Fruit fly (Drosophila melanogaster) whole organism, adult: ENCODE measurements around the gene Cks85A.

ENCODE experiments used
- CG11617 ChIP-seq: fragments of 200-800 bp; sonication (Bioruptor generic); optimal IDR thresholded peaks from 2 replicates; lab custom pipeline; 2017; ENCODE audit warnings: mild to moderate bottlenecking, missing biosample characterization, missing genetic modification reagents, missing genetic modification characterization
- CG33017 ChIP-seq: fragments of 200-800 bp; sonication (Bioruptor generic); optimal IDR thresholded peaks from 2 replicates; lab custom pipeline; 2018; ENCODE audit warnings: missing biosample characterization, mild to moderate bottlenecking, missing genetic modification characterization, moderate library complexity
- Mnt ChIP-seq: fragments of 200-800 bp; sonication (Bioruptor generic); optimal IDR thresholded peaks from 2 replicates; lab custom pipeline; 2016; ENCODE audit warnings: missing biosample characterization, mild to moderate bottlenecking, missing genetic modification characterization
- bab1 ChIP-seq: fragments of 200-800 bp; sonication (Bioruptor generic); optimal IDR thresholded peaks from 3 replicates; lab custom pipeline; 2019; ENCODE audit warnings: missing biosample characterization, mild to moderate bottlenecking, missing genetic modification characterization, moderate library complexity
- pad ChIP-seq: fragments of 200-800 bp; sonication (Bioruptor generic); optimal IDR thresholded peaks from 3 replicates; lab custom pipeline; 2017; ENCODE audit warnings: missing biosample characterization, missing genetic modification characterization, mild to moderate bottlenecking, moderate library complexity, missing genetic modification reagents

DNA sequence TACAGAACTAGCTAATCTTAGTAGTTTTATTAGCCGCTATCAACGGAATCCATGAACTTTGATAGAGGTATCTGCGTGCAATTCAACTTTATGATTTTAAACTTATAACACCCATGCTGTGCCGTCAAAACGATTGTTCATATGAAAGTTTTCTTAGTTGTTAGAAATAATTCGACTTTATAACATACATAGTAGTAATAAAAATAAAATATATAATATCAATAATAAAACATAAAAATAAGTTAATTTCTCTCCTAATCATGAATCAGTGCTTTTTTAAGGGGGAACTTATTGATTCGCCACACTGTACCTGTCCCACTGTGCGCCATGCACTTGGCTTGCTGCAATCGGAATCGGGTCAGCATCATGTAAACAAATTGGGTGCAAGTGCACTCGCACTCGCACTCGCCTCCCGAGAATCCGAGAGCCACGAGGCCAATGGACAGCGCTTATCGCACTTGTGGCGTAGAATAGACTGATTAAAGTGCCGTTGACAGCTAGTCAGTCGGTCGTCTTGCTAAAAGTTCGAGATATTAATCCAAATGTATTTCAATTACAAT is 6.3 kb downstream of the Cks85A start:
- TF ChIP-seq Mnt (GFP tag; lab: Kevin White, UChicago), result peak; percentile 87
- peak; percentile 25 for TF ChIP-seq bab1 (GFP tag; lab: Kevin White, UChicago)
- TF ChIP-seq pad (GFP tag; lab: Kevin White, UChicago), result no peak
- TF ChIP-seq CG11617 (GFP tag; lab: Kevin White, UChicago), result no peak
- no peak for TF ChIP-seq CG33017 (tag; lab: Kevin White, UChicago)
